Worm (Caenorhabditis elegans) whole organism, late embryonic: Measurements from ENCODE around the gene T10B10.8.

Experiments
- C38D4.7 ChIP-seq: fragments of 200-800 bp; sonication (Bioruptor generic); optimal IDR thresholded peaks from 2 replicates; lab custom pipeline; 2018; ENCODE audit warnings: mild to moderate bottlenecking, missing genetic modification characterization, moderate library complexity, missing compliant biosample characterization
- K09A11.1 ChIP-seq: sonication (generic microtip); optimal IDR thresholded peaks from 2 replicates; lab custom pipeline; 2017; ENCODE audit warnings: antibody characterized with exemption, mild to moderate bottlenecking, missing genetic modification characterization, missing compliant biosample characterization; ENCODE audit not compliant: insufficient read depth
- ahr-1 ChIP-seq: sonication (generic microtip); optimal IDR thresholded peaks from 2 replicates; lab custom pipeline; 2016; ENCODE audit warnings: missing genetic modification characterization, missing compliant biosample characterization
- ama-1 ChIP-seq: fragments of 150-350 bp; optimal IDR thresholded peaks from 2 replicates; lab custom pipeline; 2014
- ceh-14 ChIP-seq: sonication (generic microtip); optimal IDR thresholded peaks from 2 replicates; lab custom pipeline; 2016; ENCODE audit warnings: missing genotype, missing genetic modification characterization, missing compliant biosample characterization
- ceh-18 ChIP-seq: sonication (generic microtip); optimal IDR thresholded peaks from 2 replicates; lab custom pipeline; 2016; ENCODE audit warnings: missing genetic modification characterization, missing compliant biosample characterization
- ceh-19 ChIP-seq: fragments of 200-800 bp; sonication (Bioruptor generic); optimal IDR thresholded peaks from 2 replicates; lab custom pipeline; 2018; ENCODE audit warnings: mild to moderate bottlenecking, missing genetic modification characterization, missing compliant biosample characterization
- ceh-24 ChIP-seq: sonication (generic microtip); optimal IDR thresholded peaks from 2 replicates; lab custom pipeline; 2016; ENCODE audit warnings: mild to moderate bottlenecking, missing genetic modification characterization, missing compliant biosample characterization
- ceh-45 ChIP-seq: fragments of 200-800 bp; sonication (Bioruptor generic); IDR thresholded peaks from 2 replicates; pipeline ENCODE4 v1.3.6; 2022; ENCODE audit warnings: missing genetic modification reagents, missing genetic modification characterization, missing compliant biosample characterization
- ceh-6 ChIP-seq: fragments of 200-800 bp; sonication (Bioruptor generic); optimal IDR thresholded peaks from 2 replicates; lab custom pipeline; 2018; ENCODE audit warnings: mild to moderate bottlenecking, missing genetic modification characterization, missing compliant biosample characterization
- ceh-9 ChIP-seq: sonication (generic microtip); optimal IDR thresholded peaks from 2 replicates; lab custom pipeline; 2016; ENCODE audit warnings: mild to moderate bottlenecking, missing genetic modification characterization, inconsistent platforms, missing compliant biosample characterization
- che-1 ChIP-seq: sonication (generic microtip); optimal IDR thresholded peaks from 2 replicates; lab custom pipeline; 2016; ENCODE audit warnings: mild to moderate bottlenecking, missing genetic modification characterization, missing compliant biosample characterization
- elt-2 ChIP-seq: sonication (generic microtip); optimal IDR thresholded peaks from 2 replicates; lab custom pipeline; 2016; ENCODE audit warnings: missing genetic modification reagents, missing genetic modification characterization, missing compliant biosample characterization
- ets-4 ChIP-seq: sonication (generic microtip); optimal IDR thresholded peaks from 2 replicates; lab custom pipeline; 2016; ENCODE audit warnings: missing genetic modification characterization, missing compliant biosample characterization
- eyg-1 ChIP-seq: sonication (generic microtip); optimal IDR thresholded peaks from 2 replicates; lab custom pipeline; 2016; ENCODE audit warnings: missing genotype, missing genetic modification characterization, missing compliant biosample characterization
- fkh-6 ChIP-seq: sonication (generic microtip); optimal IDR thresholded peaks from 2 replicates; lab custom pipeline; 2016; ENCODE audit warnings: missing genetic modification characterization, missing compliant biosample characterization
- gmeb-2 ChIP-seq: sonication (generic microtip); optimal IDR thresholded peaks from 2 replicates; lab custom pipeline; 2016; ENCODE audit warnings: missing genetic modification characterization, inconsistent platforms, missing compliant biosample characterization
- hlh-13 ChIP-seq: fragments of 200-800 bp; sonication (Bioruptor generic); optimal IDR thresholded peaks from 2 replicates; lab custom pipeline; 2018; ENCODE audit warnings: mild to moderate bottlenecking, missing genetic modification characterization, missing compliant biosample characterization
- hlh-15 ChIP-seq: sonication (generic microtip); optimal IDR thresholded peaks from 2 replicates; lab custom pipeline; 2016; ENCODE audit warnings: missing genetic modification characterization, missing compliant biosample characterization
- lim-6 ChIP-seq: sonication (generic microtip); optimal IDR thresholded peaks from 2 replicates; lab custom pipeline; 2016; ENCODE audit warnings: missing genetic modification characterization, missing compliant biosample characterization
- lin-11 ChIP-seq: fragments of 200-800 bp; sonication (Bioruptor generic); optimal IDR thresholded peaks from 2 replicates; lab custom pipeline; 2018; ENCODE audit warnings: mild to moderate bottlenecking, missing genetic modification characterization, missing compliant biosample characterization
- madf-2 ChIP-seq: sonication (generic microtip); optimal IDR thresholded peaks from 2 replicates; lab custom pipeline; 2017; ENCODE audit warnings: missing genetic modification characterization, missing compliant biosample characterization
- mec-3 ChIP-seq: sonication (generic microtip); optimal IDR thresholded peaks from 2 replicates; lab custom pipeline; 2016; ENCODE audit warnings: borderline replicate concordance, missing genetic modification characterization, missing compliant biosample characterization
- nhr-232 ChIP-seq: sonication (generic microtip); optimal IDR thresholded peaks from 2 replicates; lab custom pipeline; 2016; ENCODE audit warnings: missing genetic modification characterization, missing compliant biosample characterization
- npax-4 ChIP-seq: sonication (generic microtip); optimal IDR thresholded peaks from 2 replicates; lab custom pipeline; 2016; ENCODE audit warnings: missing genetic modification characterization, missing compliant biosample characterization
- odd-2 ChIP-seq: sonication (generic microtip); optimal IDR thresholded peaks from 2 replicates; lab custom pipeline; 2017; ENCODE audit warnings: antibody characterized with exemption, mild to moderate bottlenecking, missing genetic modification characterization, missing compliant biosample characterization
- pat-9 ChIP-seq: fragments of 200-800 bp; sonication (Bioruptor generic); optimal IDR thresholded peaks from 2 replicates; lab custom pipeline; 2018; ENCODE audit warnings: mild to moderate bottlenecking, missing genetic modification characterization, moderate library complexity, missing compliant biosample characterization
- pqm-1 ChIP-seq: sonication (generic microtip); optimal IDR thresholded peaks from 2 replicates; lab custom pipeline; 2016; ENCODE audit warnings: missing genetic modification characterization, missing compliant biosample characterization
- ref-2 ChIP-seq: sonication (generic microtip); optimal IDR thresholded peaks from 2 replicates; lab custom pipeline; 2016; ENCODE audit warnings: missing genetic modification characterization, missing compliant biosample characterization
- rnt-1 ChIP-seq: sonication (generic microtip); optimal IDR thresholded peaks from 2 replicates; lab custom pipeline; 2016; ENCODE audit warnings: missing genetic modification characterization, missing compliant biosample characterization
- sdc-2 ChIP-seq: sonication (generic microtip); optimal IDR thresholded peaks from 2 replicates; lab custom pipeline; 2016; ENCODE audit warnings: missing genotype, missing genetic modification characterization, missing compliant biosample characterization
- sox-2 ChIP-seq: fragments of 200-800 bp; sonication (Bioruptor generic); IDR thresholded peaks from 2 replicates; pipeline ENCODE4 v1.3.6; 2022; ENCODE audit warnings: missing genetic modification reagents, missing genetic modification characterization, missing compliant biosample characterization
- syd-9 ChIP-seq: sonication (generic microtip); optimal IDR thresholded peaks from 2 replicates; lab custom pipeline; 2016; ENCODE audit warnings: mild to moderate bottlenecking, missing genetic modification characterization, moderate library complexity, missing compliant biosample characterization
- ttx-3 ChIP-seq: sonication (generic microtip); optimal IDR thresholded peaks from 2 replicates; lab custom pipeline; 2016; ENCODE audit warnings: missing genetic modification reagents, missing genetic modification characterization, missing compliant biosample characterization
- unc-55 ChIP-seq: sonication (generic microtip); optimal IDR thresholded peaks from 2 replicates; lab custom pipeline; 2017; ENCODE audit warnings: missing biosample characterization, missing genetic modification reagents, missing genetic modification characterization
- unc-86 ChIP-seq: sonication (generic microtip); optimal IDR thresholded peaks from 2 replicates; lab custom pipeline; 2016; ENCODE audit warnings: missing genetic modification characterization, missing compliant biosample characterization
- zip-5 ChIP-seq: sonication (generic microtip); optimal IDR thresholded peaks from 2 replicates; lab custom pipeline; 2016; ENCODE audit warnings: missing genetic modification characterization, missing compliant biosample characterization
- ztf-16 ChIP-seq: sonication (generic microtip); optimal IDR thresholded peaks from 2 replicates; lab custom pipeline; 2017; ENCODE audit warnings: missing genetic modification characterization, missing compliant biosample characterization

Gene T10B10.8

ce11 chrX:15173303-15173904 is 7.4 kb upstream of the T10B10.8 start, which contains the start of gene ucr-2.2 (continued):
- peak; percentile 2 for TF ChIP-seq C38D4.7
- TF ChIP-seq mec-3: no peak
- no peak for TF ChIP-seq ceh-9 (tag; lab: Kevin White, UChicago)
- TF ChIP-seq npax-4 (tag; lab: Kevin White, UChicago): no peak
- TF ChIP-seq ttx-3: no peak
- no peak for TF ChIP-seq zip-5 (tag; lab: Kevin White, UChicago)
- TF ChIP-seq gmeb-2 (tag; lab: Kevin White, UChicago): peak; percentile 23
- no peak for TF ChIP-seq K09A11.1 (tag; lab: Kevin White, UChicago)
- no peak for TF ChIP-seq ceh-45
- TF ChIP-seq lim-6: no peak
- peak; percentile 8 for TF ChIP-seq ets-4 (tag; lab: Kevin White, UChicago)
- TF ChIP-seq che-1 (tag; lab: Kevin White, UChicago): peak; percentile 32
- peak; percentile 22 for TF ChIP-seq sdc-2 (tag; lab: Kevin White, UChicago)
- no peak for TF ChIP-seq sox-2 (GFP tag; lab: Robert Waterston, UW)
- TF ChIP-seq ref-2 (tag; lab: Kevin White, UChicago): peak; percentile 25
- no peak for TF ChIP-seq nhr-232 (tag; lab: Kevin White, UChicago)
- TF ChIP-seq pat-9 (tag; lab: Kevin White, UChicago): peak; percentile 39
- TF ChIP-seq ceh-18 (tag; lab: Kevin White, UChicago): peak; percentile 45
- peak; percentile 9 for TF ChIP-seq rnt-1
- TF ChIP-seq ztf-16 (tag; lab: Kevin White, UChicago): peak; percentile 21

ce11 chrX:15170958-15171357 is 4.9 kb upstream of the T10B10.8 start:
- no peak for TF ChIP-seq hlh-15
- TF ChIP-seq fkh-6: no peak
- TF ChIP-seq ceh-6 (GFP tag; lab: Kevin White, UChicago): no peak
- TF ChIP-seq zip-5 (tag; lab: Kevin White, UChicago): no peak
- no peak for TF ChIP-seq pat-9 (tag; lab: Kevin White, UChicago)
- TF ChIP-seq ahr-1 (tag; lab: Kevin White, UChicago): no peak
- TF ChIP-seq unc-55 (GFP tag; lab: Kevin White, UChicago): no peak
- no peak for TF ChIP-seq unc-86 (tag; lab: Kevin White, UChicago)
- TF ChIP-seq lin-11: no peak
- no peak for TF ChIP-seq K09A11.1 (tag; lab: Kevin White, UChicago)
- no peak for TF ChIP-seq ceh-14 (tag; lab: Kevin White, UChicago)
- TF ChIP-seq madf-2 (tag; lab: Kevin White, UChicago): no peak
- no peak for TF ChIP-seq sox-2 (GFP tag; lab: Robert Waterston, UW)
- no peak for TF ChIP-seq hlh-13 (GFP tag; lab: Kevin White, UChicago)
- TF ChIP-seq pqm-1 (tag; lab: Kevin White, UChicago): no peak

ce11 chrX:15168424-15168823 is 2.4 kb upstream of the T10B10.8 start, which contains the start of gene ocr-3:
ocr-3 (plus strand) TSS chrX:15168724.
- TF ChIP-seq ceh-9 (tag; lab: Kevin White, UChicago): no peak
- no peak for TF ChIP-seq eyg-1
- TF ChIP-seq sox-2 (GFP tag; lab: Robert Waterston, UW): no peak
- TF ChIP-seq, all 69 proteins: peak for 0

- TF ChIP-seq madf-2 (tag; lab: Kevin White, UChicago) (no peak), fkh-6 (no peak)
Observed at ce11 chrX:15167692-15168091, 1.7 kb upstream of the T10B10.8 start.

- TF ChIP-seq ceh-24 (tag; lab: Kevin White, UChicago) (no peak), sdc-2 (tag; lab: Kevin White, UChicago) (no peak), ama-1 (lab: Kevin White, UChicago) (no peak), hlh-15 (no peak), madf-2 (tag; lab: Kevin White, UChicago) (no peak), odd-2 (tag; lab: Kevin White, UChicago) (no peak), pat-9 (tag; lab: Kevin White, UChicago) (no peak), ceh-19 (GFP tag; lab: Kevin White, UChicago) (no peak), gmeb-2 (tag; lab: Kevin White, UChicago) (no peak), elt-2 (tag; lab: Kevin White, UChicago) (no peak), syd-9 (no peak), pqm-1 (tag; lab: Kevin White, UChicago) (no peak), unc-55 (GFP tag; lab: Kevin White, UChicago) (no peak)
- TF ChIP-seq, all 69 proteins: peak for 0
Observed at ce11 chrX:15164108-15164507, 1.9 kb downstream of the T10B10.8 start, which contains the start of gene T10B10.9. T10B10.9 (plus strand) TSS chrX:15164408.
